Worm (Caenorhabditis elegans) whole organism, young adult: ENCODE results near the gene Y62H9A.12.
A peak's percentile ranks its signal among the peaks of the same experiment; 100 is the strongest.

Experiments
- B0261.1 ChIP-seq: sonication (generic microtip); optimal IDR thresholded peaks from 2 replicates; lab custom pipeline; 2016; ENCODE audit warnings: mild to moderate bottlenecking, missing genetic modification characterization, moderate library complexity, missing compliant biosample characterization
- B0336.3 ChIP-seq: fragments of 200-800 bp; sonication (Bioruptor generic); IDR thresholded peaks from 2 replicates; pipeline ENCODE4 v1.3.6; 2022; ENCODE audit warnings: missing genetic modification characterization, missing compliant biosample characterization
- C06A6.2 ChIP-seq: fragments of 200-800 bp; sonication (Bioruptor generic); conservative IDR thresholded peaks from 2 replicates; pipeline ENCODE4 v1.3.6; 2022; ENCODE audit warnings: missing genetic modification characterization, missing compliant biosample characterization
- D2030.7 ChIP-seq: fragments of 200-800 bp; sonication (Bioruptor generic); IDR thresholded peaks from 2 replicates; pipeline ENCODE4 v1.3.6; 2022; ENCODE audit warnings: missing genetic modification reagents, missing genetic modification characterization, missing compliant biosample characterization
- F33H1.4 ChIP-seq: fragments of 200-800 bp; sonication (Bioruptor generic); IDR thresholded peaks from 2 replicates; pipeline ENCODE4 v1.3.6; 2022; ENCODE audit warnings: missing genetic modification reagents, missing genetic modification characterization, missing compliant biosample characterization
- F37B4.10 ChIP-seq: fragments of 200-800 bp; sonication (Bioruptor generic); IDR thresholded peaks from 2 replicates; pipeline ENCODE4 v1.3.6; 2022; ENCODE audit warnings: missing genetic modification characterization, missing compliant biosample characterization
- F49E8.2 ChIP-seq: sonication (generic microtip); optimal IDR thresholded peaks from 3 replicates; lab custom pipeline; 2017; ENCODE audit warnings: missing genetic modification characterization, mild to moderate bottlenecking, missing compliant biosample characterization, antibody characterized with exemption, moderate library complexity; ENCODE audit not compliant: insufficient read depth
- F57C9.4 ChIP-seq: sonication (generic microtip); optimal IDR thresholded peaks from 2 replicates; lab custom pipeline; 2017; ENCODE audit warnings: mild to moderate bottlenecking, missing genetic modification characterization, missing compliant biosample characterization
- K11D2.4 ChIP-seq: fragments of 200-800 bp; sonication (Bioruptor generic); IDR thresholded peaks from 2 replicates; pipeline ENCODE4 v1.3.6; 2022; ENCODE audit warnings: missing genetic modification reagents, missing genetic modification characterization, missing compliant biosample characterization
- Y56A3A.18 ChIP-seq: fragments of 200-800 bp; sonication (Bioruptor generic); IDR thresholded peaks from 2 replicates; pipeline ENCODE4 v1.3.6; 2022; ENCODE audit warnings: missing genetic modification reagents, missing genetic modification characterization, missing compliant biosample characterization
- akir-1 ChIP-seq: fragments of 200-800 bp; sonication (Bioruptor generic); optimal IDR thresholded peaks from 2 replicates; lab custom pipeline; 2018; ENCODE audit warnings: mild to moderate bottlenecking, missing genetic modification characterization, moderate library complexity, missing compliant biosample characterization
- ama-1 ChIP-seq, 3 experiments: fragments of 150-350 bp in 1 of 3; sonication (generic microtip) in 2 of 3; optimal IDR thresholded peaks; 2 replicates each; lab custom pipeline; 2014 to 2018; ENCODE audit warnings: missing biosample characterization in 2 of 3, missing genetic modification characterization in 2 of 3, missing genetic modification reagents in 2 of 3
- aptf-3 ChIP-seq: fragments of 200-800 bp; sonication (Bioruptor generic); IDR thresholded peaks from 2 replicates; pipeline ENCODE4 v1.3.6; 2022; ENCODE audit warnings: missing genetic modification characterization, missing compliant biosample characterization
- atf-7 ChIP-seq: sonication (generic microtip); optimal IDR thresholded peaks from 2 replicates; lab custom pipeline; 2017; ENCODE audit warnings: mild to moderate bottlenecking, missing genetic modification characterization, missing compliant biosample characterization
- attf-3 ChIP-seq: fragments of 200-800 bp; sonication (Bioruptor generic); conservative IDR thresholded peaks from 2 replicates; pipeline ENCODE4 v1.3.6; 2022; ENCODE audit warnings: missing genetic modification reagents, missing genetic modification characterization, missing compliant biosample characterization
- bed-1 ChIP-seq: fragments of 200-800 bp; sonication (Bioruptor generic); IDR thresholded peaks from 2 replicates; pipeline ENCODE4 v1.3.6; 2022; ENCODE audit warnings: missing genetic modification reagents, missing genetic modification characterization, missing compliant biosample characterization
- bed-2 ChIP-seq: fragments of 200-800 bp; sonication (Bioruptor generic); IDR thresholded peaks from 2 replicates; pipeline ENCODE4 v1.3.6; 2022; ENCODE audit warnings: missing genetic modification reagents, missing genetic modification characterization, missing compliant biosample characterization
- ccch-3 ChIP-seq: fragments of 200-800 bp; sonication (Bioruptor generic); optimal IDR thresholded peaks from 2 replicates; lab custom pipeline; 2018; ENCODE audit warnings: mild to moderate bottlenecking, missing genetic modification characterization, missing compliant biosample characterization
- cebp-2 ChIP-seq: fragments of 200-800 bp; sonication (Bioruptor generic); IDR thresholded peaks from 2 replicates; pipeline ENCODE4 v1.3.6; 2022; ENCODE audit warnings: missing genetic modification characterization, missing compliant biosample characterization
- ceh-100 ChIP-seq: fragments of 200-800 bp; sonication (Bioruptor generic); IDR thresholded peaks from 2 replicates; pipeline ENCODE4 v1.3.6; 2022; ENCODE audit warnings: missing genetic modification reagents, missing genetic modification characterization, missing compliant biosample characterization
- ceh-27 ChIP-seq: fragments of 200-800 bp; sonication (Bioruptor generic); optimal IDR thresholded peaks from 2 replicates; lab custom pipeline; 2018; ENCODE audit warnings: mild to moderate bottlenecking, missing genetic modification characterization, moderate library complexity, missing compliant biosample characterization
- dpff-1 ChIP-seq: sonication (generic microtip); optimal IDR thresholded peaks from 2 replicates; lab custom pipeline; 2017; ENCODE audit warnings: mild to moderate bottlenecking, missing genetic modification characterization, missing compliant biosample characterization
- egrh-3 ChIP-seq: fragments of 200-800 bp; sonication (Bioruptor generic); IDR thresholded peaks from 2 replicates; pipeline ENCODE4 v1.3.6; 2022; ENCODE audit warnings: missing genetic modification reagents, missing genetic modification characterization, missing compliant biosample characterization
- ets-4 ChIP-seq: fragments of 200-800 bp; sonication (Bioruptor generic); optimal IDR thresholded peaks from 2 replicates; lab custom pipeline; 2018; ENCODE audit warnings: mild to moderate bottlenecking, missing genetic modification characterization, missing compliant biosample characterization
- fkh-3 ChIP-seq: sonication (generic microtip); optimal IDR thresholded peaks from 2 replicates; lab custom pipeline; 2016; ENCODE audit warnings: mild to moderate bottlenecking, missing genetic modification characterization, missing compliant biosample characterization
- him-1 ChIP-seq: sonication (generic microtip); optimal IDR thresholded peaks from 2 replicates; lab custom pipeline; 2016; ENCODE audit warnings: missing genotype, missing genetic modification reagents, missing genetic modification characterization, missing compliant biosample characterization
- hlh-26 ChIP-seq: fragments of 200-800 bp; sonication (Bioruptor generic); conservative IDR thresholded peaks from 2 replicates; pipeline ENCODE4 v1.3.6; 2022; ENCODE audit warnings: missing genetic modification reagents, missing genetic modification characterization, missing compliant biosample characterization
- hmg-1.2 ChIP-seq: fragments of 200-800 bp; sonication (Bioruptor generic); IDR thresholded peaks from 2 replicates; pipeline ENCODE4 v1.3.6; 2022; ENCODE audit warnings: missing genetic modification reagents, missing genetic modification characterization, missing compliant biosample characterization
- madf-3 ChIP-seq: fragments of 200-800 bp; sonication (Bioruptor generic); IDR thresholded peaks from 2 replicates; pipeline ENCODE4 v1.3.6; 2022; ENCODE audit warnings: missing genetic modification reagents, missing genetic modification characterization, missing compliant biosample characterization
- madf-8 ChIP-seq: fragments of 200-800 bp; sonication (Bioruptor generic); conservative IDR thresholded peaks from 2 replicates; pipeline ENCODE4 v1.3.6; 2022; ENCODE audit warnings: missing genetic modification reagents, missing genetic modification characterization, missing compliant biosample characterization
- mel-28 ChIP-seq: sonication (generic microtip); optimal IDR thresholded peaks from 2 replicates; lab custom pipeline; 2016; ENCODE audit warnings: borderline replicate concordance, mild to moderate bottlenecking, missing genetic modification characterization, missing compliant biosample characterization
- mxl-1 ChIP-seq: sonication (generic microtip); optimal IDR thresholded peaks from 2 replicates; lab custom pipeline; 2016; ENCODE audit warnings: missing genetic modification characterization, missing compliant biosample characterization
- nhr-27 ChIP-seq: fragments of 200-800 bp; sonication (Bioruptor generic); optimal IDR thresholded peaks from 2 replicates; lab custom pipeline; 2018; ENCODE audit warnings: mild to moderate bottlenecking, missing genetic modification characterization, moderate library complexity, missing compliant biosample characterization
- nhr-90 ChIP-seq: sonication (generic microtip); optimal IDR thresholded peaks from 2 replicates; lab custom pipeline; 2016; ENCODE audit warnings: missing genotype, mild to moderate bottlenecking, missing genetic modification characterization, missing compliant biosample characterization
- pha-4 ChIP-seq: fragments of 150-350 bp; sonication (generic microtip); optimal IDR thresholded peaks from 2 replicates; lab custom pipeline; 2014; ENCODE audit warnings: missing biosample characterization, missing genetic modification reagents, missing genetic modification characterization
- rec-8 ChIP-seq, 2 experiments: sonication (generic microtip); optimal IDR thresholded peaks; 2 replicates each; lab custom pipeline; 2016; ENCODE audit warnings: mild to moderate bottlenecking in 2 of 2, missing genetic modification characterization in 2 of 2, missing genetic modification reagents in 2 of 2, missing genotype in 2 of 2, missing biosample characterization in 1 of 2, missing compliant biosample characterization in 1 of 2, moderate library complexity in 1 of 2
- rpc-1 ChIP-seq, 2 experiments: fragments of 150-350 bp in 1 of 2; sonication (generic microtip) in 1 of 2; optimal IDR thresholded peaks; 2 replicates each; lab custom pipeline; 2014 to 2018; ENCODE audit warnings: missing biosample characterization in 1 of 2, missing genetic modification characterization in 1 of 2, missing genetic modification reagents in 1 of 2, missing genotype in 1 of 2
- sdz-38 ChIP-seq: sonication (generic microtip); optimal IDR thresholded peaks from 2 replicates; lab custom pipeline; 2016; ENCODE audit warnings: missing genotype, missing genetic modification characterization, missing compliant biosample characterization
- snpc-1.1 ChIP-seq: sonication (generic microtip); optimal IDR thresholded peaks from 2 replicates; lab custom pipeline; 2017; ENCODE audit warnings: missing genetic modification characterization, mild to moderate bottlenecking, missing compliant biosample characterization, antibody characterized with exemption, moderate library complexity, missing genotype, missing genetic modification reagents; ENCODE audit not compliant: insufficient read depth
- snpc-1.3 ChIP-seq: sonication (generic microtip); optimal IDR thresholded peaks from 2 replicates; lab custom pipeline; 2017; ENCODE audit warnings: missing genetic modification characterization, mild to moderate bottlenecking, missing compliant biosample characterization, antibody characterized with exemption, moderate library complexity, missing genotype, missing genetic modification reagents; ENCODE audit not compliant: insufficient read depth
- snpc-3.4 ChIP-seq: sonication (generic microtip); optimal IDR thresholded peaks from 2 replicates; lab custom pipeline; 2017; ENCODE audit warnings: missing genetic modification characterization, mild to moderate bottlenecking, missing compliant biosample characterization, antibody characterized with exemption, moderate library complexity, missing genotype, missing genetic modification reagents
- somi-1 ChIP-seq: fragments of 200-800 bp; sonication (Bioruptor generic); optimal IDR thresholded peaks from 2 replicates; lab custom pipeline; 2018; ENCODE audit warnings: mild to moderate bottlenecking, missing genetic modification characterization, missing compliant biosample characterization
- sptf-2 ChIP-seq: fragments of 200-800 bp; sonication (Bioruptor generic); optimal IDR thresholded peaks from 2 replicates; lab custom pipeline; 2018; ENCODE audit warnings: mild to moderate bottlenecking, missing genetic modification characterization, missing compliant biosample characterization
- tbp1 ChIP-seq: fragments of 200-800 bp; sonication (Bioruptor generic); optimal IDR thresholded peaks from 2 replicates; lab custom pipeline; 2018; ENCODE audit warnings: mild to moderate bottlenecking, missing genetic modification characterization, missing compliant biosample characterization
- zim-3 ChIP-seq: sonication (generic microtip); optimal IDR thresholded peaks from 2 replicates; lab custom pipeline; 2017; ENCODE audit warnings: mild to moderate bottlenecking, missing genetic modification characterization, moderate library complexity, missing compliant biosample characterization
- ztf-18 ChIP-seq: sonication (generic microtip); optimal IDR thresholded peaks from 2 replicates; lab custom pipeline; 2016; ENCODE audit warnings: missing genotype, mild to moderate bottlenecking, missing genetic modification characterization, missing compliant biosample characterization

Y62H9A.12 gene

DNA sequence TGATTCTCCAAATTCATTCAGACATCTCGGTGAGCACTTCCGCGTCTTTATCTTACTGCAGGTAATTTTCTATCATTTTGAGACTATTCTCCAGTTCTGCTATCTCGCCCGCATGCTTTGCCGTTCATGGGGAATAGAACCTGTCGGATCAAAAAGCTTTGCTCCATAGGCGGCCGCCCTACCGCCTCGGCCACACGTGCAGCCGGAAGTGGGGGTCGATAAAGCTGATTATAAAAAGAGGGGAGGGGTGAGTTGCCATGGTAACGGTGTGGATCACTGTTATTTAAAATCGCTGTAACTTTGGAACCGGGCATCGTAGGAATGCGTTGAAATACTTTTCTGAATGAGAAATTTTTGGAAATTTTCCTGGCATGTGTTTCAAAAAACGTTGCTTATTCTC, 43.5 kb upstream of the Y62H9A.12 start:
- no peak for TF ChIP-seq B0336.3 (GFP tag; lab: Robert Waterston, UW)
- TF ChIP-seq somi-1 (GFP tag; lab: Kevin White, UChicago): no peak
- TF ChIP-seq rpc-1 (optimal IDR thresholded peaks at IDR 0.05; lab: Kevin White, UChicago): peak; percentile 2
- TF ChIP-seq rpc-1 (tag; optimal IDR thresholded peaks at IDR 0.05; lab: Kevin White, UChicago): peak; percentile 69
- peak; percentile 82 for TF ChIP-seq tbp1
- no peak for TF ChIP-seq Y56A3A.18 (GFP tag; lab: Robert Waterston, UW)
- TF ChIP-seq pha-4 (tag; lab: Kevin White, UChicago): no peak
- TF ChIP-seq hmg-1.2 (GFP tag; lab: Robert Waterston, UW): no peak
- TF ChIP-seq madf-8 (GFP tag; lab: Robert Waterston, UW): no peak
- TF ChIP-seq B0261.1 (tag; lab: Kevin White, UChicago): peak; percentile 50
- no peak for TF ChIP-seq him-1 (tag; lab: Kevin White, UChicago)

DNA sequence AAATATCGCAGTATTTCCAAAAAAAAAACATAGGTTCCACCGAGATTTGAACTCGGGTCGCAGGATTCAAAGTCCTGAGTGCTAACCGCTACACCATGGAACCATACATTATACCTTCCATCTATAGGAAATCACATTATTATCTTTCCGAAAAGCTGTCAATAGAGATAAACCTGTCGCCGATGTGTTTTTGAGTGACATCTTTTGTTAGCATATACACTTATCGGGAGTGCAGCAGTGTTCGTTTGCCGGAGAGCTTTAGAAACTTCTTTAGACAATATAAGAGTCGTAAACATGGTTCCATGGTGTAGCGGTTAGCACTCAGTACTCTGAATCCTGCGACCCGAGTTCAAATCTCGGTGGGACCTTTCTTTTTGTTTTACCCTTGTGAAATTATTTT, 41.7 kb upstream of the Y62H9A.12 start:
- TF ChIP-seq nhr-27 (tag; lab: Kevin White, UChicago) (no peak), ama-1 (optimal IDR thresholded peaks at IDR 0.05; lab: Kevin White, UChicago) (no peak), ama-1 (GFP tag; optimal IDR thresholded peaks at IDR 0.05; lab: Kevin White, UChicago) (no peak), cebp-2 (GFP tag; lab: Robert Waterston, UW) (no peak), F57C9.4 (tag; lab: Kevin White, UChicago) (no peak), ceh-100 (GFP tag; lab: Robert Waterston, UW) (0 out of 2 replicates have a peak, but pooled peaks have one; percentile 23), C06A6.2 (GFP tag; lab: Robert Waterston, UW) (no peak), snpc-1.1 (tag; lab: Kevin White, UChicago) (no peak), aptf-3 (GFP tag; lab: Robert Waterston, UW) (no peak), ztf-18 (tag; lab: Kevin White, UChicago) (peak; percentile 64), bed-2 (GFP tag; lab: Robert Waterston, UW) (no peak), dpff-1 (tag; lab: Kevin White, UChicago) (no peak), bed-1 (GFP tag; lab: Robert Waterston, UW) (no peak), ets-4 (GFP tag; lab: Kevin White, UChicago) (no peak), mxl-1 (no peak), attf-3 (no peak), mel-28 (no peak), sdz-38 (tag; lab: Kevin White, UChicago) (no peak), B0336.3 (GFP tag; lab: Robert Waterston, UW) (no peak), K11D2.4 (GFP tag; lab: Robert Waterston, UW) (no peak), zim-3 (no peak), egrh-3 (GFP tag; lab: Robert Waterston, UW) (no peak), nhr-90 (tag; lab: Kevin White, UChicago) (peak; percentile 56), snpc-1.3 (tag; lab: Kevin White, UChicago) (no peak), hmg-1.2 (GFP tag; lab: Robert Waterston, UW) (peak; percentile 66), madf-3 (GFP tag; lab: Robert Waterston, UW) (no peak), F33H1.4 (GFP tag; lab: Robert Waterston, UW) (no peak), akir-1 (no peak), sptf-2 (GFP tag; lab: Kevin White, UChicago) (no peak), D2030.7 (GFP tag; lab: Robert Waterston, UW) (peak; percentile 57), hlh-26 (GFP tag; lab: Robert Waterston, UW) (no peak), F37B4.10 (GFP tag; lab: Robert Waterston, UW) (no peak), rec-8 (tag; optimal IDR thresholded peaks at IDR 0.05; lab: Kevin White, UChicago) (peak in 1 of 2 experiments; percentile 5), snpc-3.4 (tag; lab: Kevin White, UChicago) (no peak), somi-1 (GFP tag; lab: Kevin White, UChicago) (no peak), ceh-27 (no peak), fkh-3 (no peak), F49E8.2 (no peak), ccch-3 (GFP tag; lab: Kevin White, UChicago) (no peak), atf-7 (tag; lab: Kevin White, UChicago) (peak; percentile 10)
